Worm (Caenorhabditis elegans) whole organism, L4/young adult: ENCODE data around the gene cwp-3.

Source experiments
- W03F9.2 ChIP-seq: fragments of 150-350 bp; optimal IDR thresholded peaks from 2 replicates; lab custom pipeline; 2014; ENCODE audit warnings: missing biosample characterization, missing genetic modification characterization
- dao-5 ChIP-seq: sonication (generic microtip); optimal IDR thresholded peaks from 2 replicates; lab custom pipeline; 2016; ENCODE audit warnings: missing genotype, missing genetic modification characterization, moderate library complexity, missing compliant biosample characterization
- him-1 ChIP-seq: sonication (generic microtip); optimal IDR thresholded peaks from 2 replicates; lab custom pipeline; 2016; ENCODE audit warnings: missing genotype, missing genetic modification reagents, missing genetic modification characterization, missing compliant biosample characterization

- TF ChIP-seq dao-5 (tag; lab: Kevin White, UChicago), result no peak
- no peak for TF ChIP-seq him-1
- no peak for TF ChIP-seq W03F9.2
These were observed 17.9 kb downstream of the cwp-3 start for ce11 chrV:4860525-4860924.
